Fruit fly (Drosophila melanogaster): ENCODE measurements around the gene CG15601.
A peak's percentile ranks its signal among the peaks of the same experiment; 100 is the strongest.

Gene CG15601

dm6 chrX:15760447-15761297 is 50.2 kb downstream of the CG15601 start, which contains the start of the genes Graf and mRpL3 (continued):
- TF ChIP-seq CG3163 (GFP tag; optimal IDR thresholded peaks at IDR 0.05), result no peak
- no peak for TF ChIP-seq Spps (tag; optimal IDR thresholded peaks at IDR 0.05)
- no peak for TF ChIP-seq CG6272 (GFP tag; IDR thresholded peaks at IDR 0.05)
- no peak for TF ChIP-seq sr (GFP tag; IDR thresholded peaks at IDR 0.05)
- no peak for TF ChIP-seq B-H2 (GFP tag; optimal IDR thresholded peaks at IDR 0.05)
- TF ChIP-seq jumu (GFP tag; optimal IDR thresholded peaks at IDR 0.05), result no peak
- TF ChIP-seq grn (GFP tag; optimal IDR thresholded peaks at IDR 0.05), result peak; percentile 14
- no peak for TF ChIP-seq h (optimal IDR thresholded peaks at IDR 0.05)
- no peak for TF ChIP-seq Rx (GFP tag; IDR thresholded peaks at IDR 0.05)
- no peak for TF ChIP-seq CG18764 (GFP tag; optimal IDR thresholded peaks at IDR 0.05)
- no peak for TF ChIP-seq klu (GFP tag; IDR thresholded peaks at IDR 0.05)
- TF ChIP-seq cas (GFP tag; IDR thresholded peaks at IDR 0.05), result no peak
- no peak for TF ChIP-seq pan (optimal IDR thresholded peaks at IDR 0.05)
- no peak for TF ChIP-seq pan (GFP tag; optimal IDR thresholded peaks at IDR 0.05 in 1 of 2, IDR thresholded peaks at IDR 0.05 in 1 of 2)
- TF ChIP-seq dpn (GFP tag; optimal IDR thresholded peaks at IDR 0.05), result no peak
- no peak for TF ChIP-seq trem (tag; optimal IDR thresholded peaks at IDR 0.05)
- no peak for TF ChIP-seq caup (GFP tag; optimal IDR thresholded peaks at IDR 0.05; ENCODE audit: severe bottlenecking)
- TF ChIP-seq abd-A (tag; optimal IDR thresholded peaks at IDR 0.05), result no peak
- TF ChIP-seq Asciz (GFP tag; optimal IDR thresholded peaks at IDR 0.05), result no peak
- TF ChIP-seq CG31224 (GFP tag; IDR thresholded peaks at IDR 0.05), result no peak
- TF ChIP-seq CG10321 (GFP tag; IDR thresholded peaks at IDR 0.05), result no peak
- TF ChIP-seq sna (GFP tag; IDR thresholded peaks at IDR 0.05; ENCODE audit: partially characterized antibody), result peak; percentile 83
- no peak for TF ChIP-seq da (GFP tag; optimal IDR thresholded peaks at IDR 0.05)

DNA sequence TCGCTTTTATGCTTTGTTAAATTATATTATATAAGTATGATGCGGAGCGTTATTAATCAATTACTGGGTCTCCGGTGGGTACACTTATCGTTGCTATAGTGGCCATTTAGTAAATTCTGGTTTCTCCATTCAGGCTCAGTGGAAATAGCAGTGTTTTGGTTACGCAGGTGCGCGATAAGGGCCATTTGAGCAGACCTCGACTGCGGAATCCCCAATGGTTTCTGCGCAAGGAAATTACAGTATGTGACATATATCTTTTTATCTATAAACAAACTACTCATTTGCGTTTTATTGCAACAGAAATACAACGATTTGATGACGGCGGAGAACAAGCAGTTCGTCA is 50.8 kb downstream of the CG15601 start:
- TF ChIP-seq CG2712 (tag; optimal IDR thresholded peaks at IDR 0.05) (no peak), inv (GFP tag; IDR thresholded peaks at IDR 0.05; ENCODE audit: partially characterized antibody) (0 out of 2 replicates have a peak, but pooled peaks have one; percentile 4), Taf1 (GFP tag; IDR thresholded peaks at IDR 0.05) (no peak), maf-S (GFP tag; optimal IDR thresholded peaks at IDR 0.05) (no peak), CG34376 (GFP tag; optimal IDR thresholded peaks at IDR 0.05) (no peak), Lhr (GFP tag; optimal IDR thresholded peaks at IDR 0.05) (no peak), MBD-R2 (GFP tag; IDR thresholded peaks at IDR 0.05) (peak; percentile 46), CG13894 (tag; optimal IDR thresholded peaks at IDR 0.05) (no peak), CG13287 (GFP tag; IDR thresholded peaks at IDR 0.05; ENCODE audit: partially characterized antibody) (peak; percentile 11; the same call in 1 of the 2 replicates), Scr (GFP tag; IDR thresholded peaks at IDR 0.05; ENCODE audit: partially characterized antibody) (peak; percentile 32; the same call in 1 of the 2 replicates), Dll (GFP tag; IDR thresholded peaks at IDR 0.05; ENCODE audit: partially characterized antibody) (peak; percentile 55; the same call in 3 of the 4 replicates), CG14667 (GFP tag; IDR thresholded peaks at IDR 0.05) (no peak), chinmo (GFP tag; IDR thresholded peaks at IDR 0.05; ENCODE audit: partially characterized antibody) (no peak), MESR4 (GFP tag; optimal IDR thresholded peaks at IDR 0.05) (peak; percentile 53), CG2202 (tag; optimal IDR thresholded peaks at IDR 0.05) (no peak), Pdp1 (GFP tag; optimal IDR thresholded peaks at IDR 0.05) (peak in 1 of 2 experiments; percentile 87), Poxn (GFP tag; IDR thresholded peaks at IDR 0.05) (no peak)

Data from whole organism, embryonic.